Fruit fly (Drosophila melanogaster) whole organism, embryonic: ENCODE data around the gene CG16959.
A peak's percentile ranks its signal among the peaks of the same experiment; 100 is the strongest.

Source experiments
- CG10462 ChIP-seq: fragments of 200-800 bp; sonication (Bioruptor generic); optimal IDR thresholded peaks from 2 replicates; lab custom pipeline; 2016; ENCODE audit warnings: missing biosample characterization, missing genetic modification characterization
- CG10543 ChIP-seq: fragments of 200-800 bp; sonication (Bioruptor generic); optimal IDR thresholded peaks from 3 replicates; lab custom pipeline; 2017; ENCODE audit warnings: missing biosample characterization, mild to moderate bottlenecking, missing genetic modification characterization, moderate library complexity
- CG11398 ChIP-seq: fragments of 200-800 bp; sonication (Bioruptor generic); optimal IDR thresholded peaks from 2 replicates; lab custom pipeline; 2016; ENCODE audit warnings: missing biosample characterization, missing genetic modification characterization
- CG11504 ChIP-seq: fragments of 200-800 bp; sonication (Bioruptor generic); optimal IDR thresholded peaks from 3 replicates; lab custom pipeline; 2019; ENCODE audit warnings: missing biosample characterization, mild to moderate bottlenecking, missing genetic modification characterization, moderate library complexity
- CG12104 ChIP-seq: fragments of 200-800 bp; sonication (Bioruptor generic); optimal IDR thresholded peaks from 3 replicates; lab custom pipeline; 2016; ENCODE audit warnings: missing biosample characterization, missing genetic modification characterization
- CG12659 ChIP-seq: fragments of 200-800 bp; sonication (Bioruptor generic); optimal IDR thresholded peaks from 3 replicates; lab custom pipeline; 2017; ENCODE audit warnings: mild to moderate bottlenecking, missing biosample characterization, missing genetic modification reagents, missing genetic modification characterization
- CG13123 ChIP-seq: fragments of 200-800 bp; sonication (Bioruptor generic); optimal IDR thresholded peaks from 2 replicates; lab custom pipeline; 2016; ENCODE audit warnings: missing biosample characterization, missing genetic modification characterization
- CG13894 ChIP-seq: fragments of 200-800 bp; sonication (Bioruptor generic); optimal IDR thresholded peaks from 3 replicates; lab custom pipeline; 2018; ENCODE audit warnings: missing biosample characterization, mild to moderate bottlenecking, missing genetic modification characterization, moderate library complexity
- CG14050 ChIP-seq: fragments of 200-800 bp; sonication (Bioruptor generic); IDR thresholded peaks from 3 replicates; pipeline ENCODE4 v1.3.6; 2022; ENCODE audit warnings: missing biosample characterization, missing genetic modification characterization
- CG14441 ChIP-seq: fragments of 200-800 bp; sonication (Bioruptor generic); IDR thresholded peaks from 2 replicates; pipeline ENCODE4 v1.3.6; 2022; ENCODE audit warnings: missing biosample characterization, missing genetic modification characterization
- CG15011 ChIP-seq: fragments of 200-800 bp; sonication (Bioruptor generic); optimal IDR thresholded peaks from 3 replicates; lab custom pipeline; 2018; ENCODE audit warnings: missing biosample characterization, mild to moderate bottlenecking, missing genetic modification characterization
- CG15696 ChIP-seq: fragments of 200-800 bp; sonication (Bioruptor generic); optimal IDR thresholded peaks from 2 replicates; lab custom pipeline; 2019; ENCODE audit warnings: missing biosample characterization, mild to moderate bottlenecking, missing genetic modification characterization, moderate library complexity
- CG17385 ChIP-seq: fragments of 200-800 bp; sonication (Bioruptor generic); optimal IDR thresholded peaks from 3 replicates; lab custom pipeline; 2018; ENCODE audit warnings: missing biosample characterization, mild to moderate bottlenecking, missing genetic modification characterization
- CG18619 ChIP-seq: fragments of 200-800 bp; sonication (Bioruptor generic); optimal IDR thresholded peaks from 3 replicates; lab custom pipeline; 2017; ENCODE audit warnings: missing biosample characterization, mild to moderate bottlenecking, missing genetic modification characterization
- CG2129 ChIP-seq: fragments of 200-800 bp; sonication (Bioruptor generic); IDR thresholded peaks from 2 replicates; pipeline ENCODE4 v1.3.6; 2022; ENCODE audit warnings: missing biosample characterization, missing genetic modification characterization; ENCODE audit not compliant: partially characterized antibody
- CG2199 ChIP-seq: fragments of 200-800 bp; sonication (Bioruptor generic); IDR thresholded peaks from 3 replicates; pipeline ENCODE4 v1.3.6; 2022; ENCODE audit warnings: missing biosample characterization, missing genetic modification characterization
- CG30431 ChIP-seq: fragments of 200-800 bp; sonication (Bioruptor generic); optimal IDR thresholded peaks from 2 replicates; lab custom pipeline; 2017; ENCODE audit warnings: missing biosample characterization, missing genetic modification characterization
- CG31388 ChIP-seq: fragments of 200-800 bp; sonication (Bioruptor generic); optimal IDR thresholded peaks from 2 replicates; lab custom pipeline; 2016; ENCODE audit warnings: missing biosample characterization, missing genetic modification characterization
- CG32532 ChIP-seq: fragments of 200-800 bp; sonication (Bioruptor generic); IDR thresholded peaks from 2 replicates; pipeline ENCODE4 v1.3.6; 2022; ENCODE audit warnings: missing biosample characterization, missing genetic modification characterization
- CG33557 ChIP-seq: fragments of 200-800 bp; sonication (Bioruptor generic); optimal IDR thresholded peaks from 2 replicates; lab custom pipeline; 2019; ENCODE audit warnings: missing biosample characterization, mild to moderate bottlenecking, missing genetic modification characterization, moderate library complexity
- CG34422 ChIP-seq: fragments of 200-800 bp; sonication (Bioruptor generic); IDR thresholded peaks from 3 replicates; pipeline ENCODE4 v1.3.6; 2022; ENCODE audit warnings: missing biosample characterization, missing genetic modification characterization
- CG6175 ChIP-seq: fragments of 200-800 bp; sonication (Bioruptor generic); IDR thresholded peaks from 3 replicates; pipeline ENCODE4 v1.3.6; 2022; ENCODE audit warnings: missing biosample characterization, missing genetic modification characterization
- CG6683 ChIP-seq: fragments of 200-800 bp; sonication (Bioruptor generic); optimal IDR thresholded peaks from 2 replicates; lab custom pipeline; 2017; ENCODE audit warnings: missing biosample characterization, mild to moderate bottlenecking, missing genetic modification characterization, missing genetic modification reagents
- CG6854 ChIP-seq: fragments of 200-800 bp; sonication (Bioruptor generic); optimal IDR thresholded peaks from 3 replicates; lab custom pipeline; 2017; ENCODE audit warnings: missing biosample characterization, mild to moderate bottlenecking, missing genetic modification characterization
- CG9797 ChIP-seq: fragments of 200-800 bp; sonication (Bioruptor generic); optimal IDR thresholded peaks from 3 replicates; lab custom pipeline; 2018; ENCODE audit warnings: missing biosample characterization, mild to moderate bottlenecking, missing genetic modification characterization
- Doc3 ChIP-seq: fragments of 200-800 bp; sonication (Bioruptor generic); IDR thresholded peaks from 3 replicates; pipeline ENCODE4 v1.3.6; 2022; ENCODE audit warnings: missing biosample characterization, missing genetic modification characterization; ENCODE audit not compliant: partially characterized antibody
- Drgx ChIP-seq: fragments of 200-800 bp; sonication (Bioruptor generic); IDR thresholded peaks from 2 replicates; pipeline ENCODE4 v1.3.6; 2022; ENCODE audit warnings: missing biosample characterization, missing genetic modification characterization
- Ets97D ChIP-seq: fragments of 200-800 bp; sonication (Bioruptor generic); optimal IDR thresholded peaks from 3 replicates; lab custom pipeline; 2016; ENCODE audit warnings: missing biosample characterization, missing genetic modification characterization
- H2.0 ChIP-seq: fragments of 200-800 bp; sonication (Bioruptor generic); IDR thresholded peaks from 2 replicates; pipeline ENCODE4 v1.3.6; 2022; ENCODE audit warnings: missing biosample characterization, missing genetic modification characterization
- HLH4C ChIP-seq: fragments of 200-800 bp; sonication (Bioruptor generic); IDR thresholded peaks from 3 replicates; pipeline ENCODE4 v1.3.6; 2022; ENCODE audit warnings: missing biosample characterization, missing genetic modification characterization; ENCODE audit not compliant: partially characterized antibody
- Hsf ChIP-seq: fragments of 200-800 bp; sonication (Bioruptor generic); optimal IDR thresholded peaks from 3 replicates; lab custom pipeline; 2016; ENCODE audit warnings: missing biosample characterization, missing genetic modification characterization
- Vsx1 ChIP-seq: fragments of 200-800 bp; sonication (Bioruptor generic); optimal IDR thresholded peaks from 2 replicates; lab custom pipeline; 2017; ENCODE audit warnings: missing biosample characterization, mild to moderate bottlenecking, missing genetic modification characterization, missing genetic modification reagents
- Xrp1 ChIP-seq: fragments of 200-800 bp; sonication (Bioruptor generic); IDR thresholded peaks from 2 replicates; pipeline ENCODE4 v1.3.6; 2022; ENCODE audit warnings: missing biosample characterization, missing genetic modification characterization
- al ChIP-seq: fragments of 200-800 bp; sonication (Bioruptor generic); IDR thresholded peaks from 2 replicates; pipeline ENCODE4 v1.3.6; 2022; ENCODE audit warnings: missing biosample characterization, missing genetic modification characterization
- crp ChIP-seq, 2 experiments: fragments of 200-800 bp; sonication (Bioruptor generic); optimal IDR thresholded peaks; 2 replicates in 1 of 2; 3 replicates in 1 of 2; lab custom pipeline; 2017; ENCODE audit warnings: missing biosample characterization in 2 of 2, missing genetic modification characterization in 2 of 2, mild to moderate bottlenecking in 1 of 2, moderate library complexity in 1 of 2
- cwo ChIP-seq: fragments of 200-800 bp; sonication (Bioruptor generic); optimal IDR thresholded peaks from 3 replicates; lab custom pipeline; 2017; ENCODE audit warnings: missing biosample characterization, missing genetic modification characterization, mild to moderate bottlenecking, moderate library complexity, missing genetic modification reagents
- dimm ChIP-seq: fragments of 200-800 bp; sonication (Bioruptor generic); IDR thresholded peaks from 2 replicates; pipeline ENCODE4 v1.3.6; 2022; ENCODE audit warnings: missing biosample characterization, missing genetic modification characterization
- emc ChIP-seq: fragments of 200-800 bp; sonication (Bioruptor generic); optimal IDR thresholded peaks from 2 replicates; lab custom pipeline; 2016; ENCODE audit warnings: missing biosample characterization, missing genetic modification characterization
- gfzf ChIP-seq: fragments of 200-800 bp; sonication (Bioruptor generic); optimal IDR thresholded peaks from 2 replicates; lab custom pipeline; 2016; ENCODE audit warnings: missing biosample characterization, mild to moderate bottlenecking, missing genetic modification characterization, moderate library complexity
- gsb ChIP-seq: fragments of 200-800 bp; sonication (Bioruptor generic); IDR thresholded peaks from 2 replicates; pipeline ENCODE4 v1.3.6; 2022; ENCODE audit warnings: missing biosample characterization, missing genetic modification characterization
- h ChIP-seq: fragments of >200 bp; optimal IDR thresholded peaks from 2 replicates; lab custom pipeline; 2017
- lilli ChIP-seq: fragments of 200-800 bp; sonication (Bioruptor generic); optimal IDR thresholded peaks from 3 replicates; lab custom pipeline; 2016; ENCODE audit warnings: missing biosample characterization, missing genetic modification characterization
- pan ChIP-seq, 4 experiments: fragments of >200 bp in 3 of 4; fragments of 200-800 bp in 1 of 4; sonication (Bioruptor generic) in 1 of 4; optimal IDR thresholded peaks in 3 of 4; IDR thresholded peaks in 1 of 4; 2 replicates each; pipeline versions ENCODE4 v1.3.6 to Lab custom; 2017 to 2022; ENCODE audit warnings: missing biosample characterization in 2 of 4, missing genetic modification characterization in 2 of 4, mixed read lengths in 1 of 4
- pita ChIP-seq: fragments of 200-800 bp; sonication (Bioruptor generic); optimal IDR thresholded peaks from 2 replicates; lab custom pipeline; 2017; ENCODE audit warnings: missing biosample characterization, mild to moderate bottlenecking, missing genetic modification characterization
- ro ChIP-seq: fragments of 200-800 bp; sonication (Bioruptor generic); IDR thresholded peaks from 2 replicates; pipeline ENCODE4 v1.3.6; 2022; ENCODE audit warnings: missing biosample characterization, missing genetic modification characterization
- slbo ChIP-seq: fragments of 200-800 bp; sonication (Bioruptor generic); IDR thresholded peaks from 2 replicates; pipeline ENCODE4 v1.3.6; 2022; ENCODE audit warnings: missing biosample characterization, missing genetic modification characterization
- ssp ChIP-seq: fragments of 200-800 bp; sonication (Bioruptor generic); IDR thresholded peaks from 2 replicates; pipeline ENCODE4 v1.3.6; 2022; ENCODE audit warnings: missing biosample characterization, missing genetic modification characterization
- vfl ChIP-seq: fragments of 200-800 bp; sonication (Bioruptor generic); optimal IDR thresholded peaks from 2 replicates; lab custom pipeline; 2016; ENCODE audit warnings: missing biosample characterization, missing genetic modification characterization
- wdn ChIP-seq: fragments of 200-800 bp; sonication (Bioruptor generic); IDR thresholded peaks from 2 replicates; pipeline ENCODE4 v1.3.6; 2022; ENCODE audit warnings: missing biosample characterization, missing genetic modification characterization

CG16959 gene

dm6 chr3L:15104849-15105555, 20.1 kb downstream of the CG16959 start (continued):
- TF ChIP-seq CG6683 (GFP tag; lab: Kevin White, UChicago) (no peak), h (lab: Kevin White, UChicago) (no peak), CG18619 (peak; percentile 56), gsb (GFP tag; lab: Robert Waterston, UW) (no peak), al (GFP tag; lab: Robert Waterston, UW) (peak; percentile 38; the same call in 1 of the 2 replicates), lilli (GFP tag; lab: Kevin White, UChicago) (peak; percentile 85), CG14441 (peak; percentile 61), HLH4C (GFP tag; lab: Robert Waterston, UW) (no peak), Drgx (peak; percentile 86), CG15011 (peak; percentile 34), CG6854 (GFP tag; lab: Kevin White, UChicago) (peak; percentile 76), cwo (GFP tag; lab: Kevin White, UChicago) (peak; percentile 25), Doc3 (GFP tag; lab: Robert Waterston, UW) (no peak), CG13894 (tag; lab: Kevin White, UChicago) (no peak), CG15696 (no peak), CG34422 (GFP tag; lab: Robert Waterston, UW) (no peak; the same call in 2 of the 3 replicates), CG32532 (GFP tag; lab: Robert Waterston, UW) (peak; percentile 58), CG11398 (peak; percentile 53), CG30431 (GFP tag; lab: Kevin White, UChicago) (peak; percentile 28), CG9797 (GFP tag; lab: Kevin White, UChicago) (no peak), crp (GFP tag; optimal IDR thresholded peaks at IDR 0.05; lab: Kevin White, UChicago) (no peak), CG14050 (GFP tag; lab: Robert Waterston, UW) (peak; percentile 30; the same call in 1 of the 3 replicates), CG10462 (no peak), vfl (GFP tag; lab: Kevin White, UChicago) (peak; percentile 46), Ets97D (peak; percentile 2), CG2199 (no peak), gfzf (GFP tag; lab: Kevin White, UChicago) (no peak), ro (GFP tag; lab: Robert Waterston, UW) (no peak; the same call in 1 of the 2 replicates), pan (optimal IDR thresholded peaks at IDR 0.05; lab: Kevin White, UChicago) (no peak), pan (GFP tag; optimal IDR thresholded peaks at IDR 0.05 in 1 of 2, IDR thresholded peaks at IDR 0.05 in 1 of 2) (peak in 1 of 2 experiments; percentile 68), wdn (GFP tag; lab: Robert Waterston, UW) (no peak), CG12104 (GFP tag; lab: Kevin White, UChicago) (peak; percentile 4), slbo (GFP tag; lab: Robert Waterston, UW) (peak; percentile 60), CG10543 (GFP tag; lab: Kevin White, UChicago) (peak; percentile 39), emc (GFP tag; lab: Kevin White, UChicago) (peak; percentile 21), CG17385 (GFP tag; lab: Kevin White, UChicago) (peak; percentile 61), Xrp1 (peak; percentile 48), CG33557 (GFP tag; lab: Kevin White, UChicago) (no peak), CG12659 (peak; percentile 63), CG13123 (GFP tag; lab: Kevin White, UChicago) (no peak), Hsf (GFP tag; lab: Kevin White, UChicago) (peak; percentile 68), pita (GFP tag; lab: Kevin White, UChicago) (no peak), CG31388 (GFP tag; lab: Kevin White, UChicago) (no peak), CG6175 (GFP tag; lab: Robert Waterston, UW) (no peak; the same call in none of the 3 replicates), Vsx1 (GFP tag; lab: Kevin White, UChicago) (peak; percentile 36), ssp (peak; percentile 52), CG11504 (peak; percentile 72), H2.0 (peak; percentile 19; the same call in 1 of the 2 replicates), dimm (no peak), CG2129 (GFP tag; lab: Robert Waterston, UW) (no peak)
